Worm (Caenorhabditis elegans): ENCODE data around the gene Y59H11AR.3.

Y59H11AR.3 gene

ce11 chrIV:8587605-8588004 is 7.6 kb downstream of the Y59H11AR.3 start:
- TF ChIP-seq egl-27 (tag; optimal IDR thresholded peaks at IDR 0.05) (no peak), isw-1 (GFP tag; IDR thresholded peaks at IDR 0.05) (no peak), unc-86 (tag; optimal IDR thresholded peaks at IDR 0.05) (peak; percentile 50), ztf-4 (tag; optimal IDR thresholded peaks at IDR 0.05) (peak; percentile 18), sox-4 (tag; optimal IDR thresholded peaks at IDR 0.05) (peak; percentile 73), dsc-1 (tag; optimal IDR thresholded peaks at IDR 0.05) (peak; percentile 87), C16A3.4 (tag; optimal IDR thresholded peaks at IDR 0.05) (no peak), lsy-2 (tag; optimal IDR thresholded peaks at IDR 0.05) (peak in 1 of 2 experiments; percentile 7), pax-3 (tag; optimal IDR thresholded peaks at IDR 0.05) (peak; percentile 83), mep-1 (tag; optimal IDR thresholded peaks at IDR 0.05) (peak; percentile 4), lin-14 (GFP tag; optimal IDR thresholded peaks at IDR 0.05) (peak; percentile 25), fkh-8 (tag; optimal IDR thresholded peaks at IDR 0.05) (peak; percentile 53), nhr-71 (tag; optimal IDR thresholded peaks at IDR 0.05) (peak; percentile 55), hlh-17 (GFP tag; optimal IDR thresholded peaks at IDR 0.05; ENCODE audit: borderline replicate concordance) (no peak), lin-13 (GFP tag; optimal IDR thresholded peaks at IDR 0.05) (peak; percentile 20), fkh-10 (GFP tag; optimal IDR thresholded peaks at IDR 0.05) (peak; percentile 9), nhr-47 (tag; optimal IDR thresholded peaks at IDR 0.05) (peak; percentile 19), elt-2 (tag; optimal IDR thresholded peaks at IDR 0.05) (no peak), ceh-8 (GFP tag; optimal IDR thresholded peaks at IDR 0.05) (no peak), egl-13 (tag; optimal IDR thresholded peaks at IDR 0.05) (no peak), aly-2 (tag; optimal IDR thresholded peaks at IDR 0.05) (no peak), nhr-28 (tag; optimal IDR thresholded peaks at IDR 0.05) (no peak), mef-2 (tag; optimal IDR thresholded peaks at IDR 0.05) (peak; percentile 58)

ce11 chrIV:8587057-8587456 is 8.2 kb downstream of the Y59H11AR.3 start:
- TF ChIP-seq fkh-10 (GFP tag; optimal IDR thresholded peaks at IDR 0.05) (no peak), ceh-90 (tag; optimal IDR thresholded peaks at IDR 0.05) (no peak), dpl-1 (GFP tag; optimal IDR thresholded peaks at IDR 0.05) (peak in 2 of 3 experiments; percentile 12 to 38), lin-15B (tag; optimal IDR thresholded peaks at IDR 0.05) (peak; percentile 55), lin-13 (GFP tag; optimal IDR thresholded peaks at IDR 0.05) (peak; percentile 44), egl-27 (tag; optimal IDR thresholded peaks at IDR 0.05) (peak in 1 of 2 experiments; percentile 70), nhr-71 (tag; optimal IDR thresholded peaks at IDR 0.05) (peak; percentile 72), blmp-1 (tag; optimal IDR thresholded peaks at IDR 0.05) (peak; percentile 34), hpl-2 (GFP tag; optimal IDR thresholded peaks at IDR 0.05) (no peak), grh-1 (GFP tag; IDR thresholded peaks at IDR 0.05) (no peak), xbp-1 (tag; optimal IDR thresholded peaks at IDR 0.05) (peak; percentile 38), nhr-20 (tag; optimal IDR thresholded peaks at IDR 0.05) (peak; percentile 37), tbx-2 (tag; optimal IDR thresholded peaks at IDR 0.05) (peak; percentile 41), nhr-19 (GFP tag; conservative IDR thresholded peaks at IDR 0.05) (peak; percentile 47), tlp-1 (tag; optimal IDR thresholded peaks at IDR 0.05) (no peak), irx-1 (tag; optimal IDR thresholded peaks at IDR 0.05) (peak; percentile 3), nhr-85 (tag) (peak; percentile 81), nhr-77 (tag; optimal IDR thresholded peaks at IDR 0.05) (peak; percentile 39), pax-3 (tag; optimal IDR thresholded peaks at IDR 0.05) (no peak), sptf-1 (tag; optimal IDR thresholded peaks at IDR 0.05) (no peak), lin-14 (GFP tag; optimal IDR thresholded peaks at IDR 0.05) (peak; percentile 89), unc-98 (GFP tag; IDR thresholded peaks at IDR 0.05) (no peak), sup-37 (GFP tag; optimal IDR thresholded peaks at IDR 0.05) (no peak), ztf-11 (tag; optimal IDR thresholded peaks at IDR 0.05) (no peak), mep-1 (tag; optimal IDR thresholded peaks at IDR 0.05) (peak; percentile 5), jun-1 (tag; optimal IDR thresholded peaks at IDR 0.05) (peak; percentile 24), nhr-28 (tag; optimal IDR thresholded peaks at IDR 0.05) (no peak), ceh-8 (GFP tag; optimal IDR thresholded peaks at IDR 0.05) (peak; percentile 9), fkh-8 (tag; optimal IDR thresholded peaks at IDR 0.05) (no peak), nhr-47 (tag; optimal IDR thresholded peaks at IDR 0.05) (peak; percentile 14), vab-15 (tag; optimal IDR thresholded peaks at IDR 0.05) (no peak), snu-23 (GFP tag; optimal IDR thresholded peaks at IDR 0.05) (peak; percentile 58), ces-1 (GFP tag; optimal IDR thresholded peaks at IDR 0.05) (no peak), aly-2 (tag; optimal IDR thresholded peaks at IDR 0.05) (no peak), unc-86 (tag; optimal IDR thresholded peaks at IDR 0.05) (peak; percentile 66), lin-39 (tag; optimal IDR thresholded peaks at IDR 0.05) (peak; percentile 49), rnt-1 (tag; optimal IDR thresholded peaks at IDR 0.05) (peak; percentile 86), aha-1 (tag; optimal IDR thresholded peaks at IDR 0.05) (no peak), lir-3 (tag; optimal IDR thresholded peaks at IDR 0.05; ENCODE audit: poor library complexity) (no peak), ceh-82 (tag; optimal IDR thresholded peaks at IDR 0.05) (peak in 2 of 3 experiments; percentile 42 to 50)
